Worm (Caenorhabditis elegans): Measurements from ENCODE around the gene F53E10.1.
A peak's percentile ranks its signal among the peaks of the same experiment; 100 is the strongest.

F53E10.1 gene

ce11 chrV:2573108-2573507 lies 42.0 kb upstream of the F53E10.1 start, which contains the start of gene srj-20:
srj-20 (minus strand) TSS chrV:2573208.
- TF ChIP-seq blmp-1 (tag; optimal IDR thresholded peaks at IDR 0.05) (no peak), unc-98 (GFP tag; IDR thresholded peaks at IDR 0.05) (no peak), mdl-1 (tag; optimal IDR thresholded peaks at IDR 0.05) (no peak), mep-1 (tag; optimal IDR thresholded peaks at IDR 0.05) (no peak), Y116A8C.19 (tag; optimal IDR thresholded peaks at IDR 0.05; ENCODE audit: borderline replicate concordance) (no peak), jun-1 (tag; optimal IDR thresholded peaks at IDR 0.05) (no peak), nhr-12 (tag; optimal IDR thresholded peaks at IDR 0.05) (no peak), nhr-28 (tag; optimal IDR thresholded peaks at IDR 0.05) (no peak), ztf-4 (tag; optimal IDR thresholded peaks at IDR 0.05) (no peak), sup-37 (GFP tag; optimal IDR thresholded peaks at IDR 0.05) (no peak), snu-23 (GFP tag; optimal IDR thresholded peaks at IDR 0.05) (no peak), isw-1 (GFP tag; IDR thresholded peaks at IDR 0.05) (no peak), hlh-4 (tag; optimal IDR thresholded peaks at IDR 0.05) (no peak), efl-1 (optimal IDR thresholded peaks at IDR 0.05) (no peak), efl-1 (GFP tag; optimal IDR thresholded peaks at IDR 0.05 in 1 of 2) (no peak), nhr-77 (tag; optimal IDR thresholded peaks at IDR 0.05) (no peak), unc-130 (tag; optimal IDR thresholded peaks at IDR 0.05) (no peak)

ce11 chrV:2573881-2574280 lies 41.2 kb upstream of the F53E10.1 start, which contains the start of gene nhr-290:
nhr-290 (plus strand) TSS chrV:2574181.
- TF ChIP-seq ztf-11 (tag; optimal IDR thresholded peaks at IDR 0.05) = no peak
- no peak for TF ChIP-seq nhr-11 (tag; optimal IDR thresholded peaks at IDR 0.05)
- TF ChIP-seq unc-130 (tag; optimal IDR thresholded peaks at IDR 0.05) = no peak
- TF ChIP-seq nhr-85 (tag) = no peak
- no peak for TF ChIP-seq hlh-17 (GFP tag; optimal IDR thresholded peaks at IDR 0.05; ENCODE audit: borderline replicate concordance)
- TF ChIP-seq pag-3 (tag; optimal IDR thresholded peaks at IDR 0.05; ENCODE audit: borderline replicate concordance, insufficient read depth) = no peak
- no peak for TF ChIP-seq egl-27 (tag; optimal IDR thresholded peaks at IDR 0.05)
- TF ChIP-seq lin-15B (tag; optimal IDR thresholded peaks at IDR 0.05) = no peak
- no peak for TF ChIP-seq lin-14 (GFP tag; optimal IDR thresholded peaks at IDR 0.05)

ce11 chrV:2575716-2576115 lies 39.4 kb upstream of the F53E10.1 start:
- TF ChIP-seq dsc-1 (tag; optimal IDR thresholded peaks at IDR 0.05) = no peak

ce11 chrV:2577603-2578002 lies 37.5 kb upstream of the F53E10.1 start, which contains the start of gene srt-4:
srt-4 (plus strand) TSS chrV:2577903.
- TF ChIP-seq nhr-85 (tag) (no peak), zip-4 (GFP tag; optimal IDR thresholded peaks at IDR 0.05) (no peak), ceh-88 (GFP tag; IDR thresholded peaks at IDR 0.05) (no peak), snpc-4 (tag; optimal IDR thresholded peaks at IDR 0.05) (no peak), pax-3 (tag; optimal IDR thresholded peaks at IDR 0.05) (no peak), aly-2 (tag; optimal IDR thresholded peaks at IDR 0.05) (no peak)

- no peak for TF ChIP-seq tlp-1 (tag; optimal IDR thresholded peaks at IDR 0.05)
These were observed 34.5 kb upstream of the F53E10.1 start, which contains the start of gene C29G2.3 for ce11 chrV:2580598-2580997. C29G2.3 (plus strand) TSS chrV:2580898.

- no peak for TF ChIP-seq fkh-10 (GFP tag; optimal IDR thresholded peaks at IDR 0.05)
- peak; percentile 54 for TF ChIP-seq elt-2 (tag; optimal IDR thresholded peaks at IDR 0.05)
- no peak for TF ChIP-seq nhr-85 (tag)
- TF ChIP-seq vab-15 (tag; optimal IDR thresholded peaks at IDR 0.05) = no peak
- TF ChIP-seq mab-9 (GFP tag; IDR thresholded peaks at IDR 0.05) = no peak
These were observed 29.4 kb upstream of the F53E10.1 start, which contains the start of gene C29G2.6 for ce11 chrV:2585727-2586126. C29G2.6 (minus strand) TSS chrV:2585908.
